Worm (Caenorhabditis elegans): ENCODE results near the gene panl-2.

ce11 chrIII:6989900-6990299, 22.0 kb upstream of the panl-2 start, which contains the start of gene prk-1:
- TF ChIP-seq zag-1 (tag; optimal IDR thresholded peaks at IDR 0.05): no peak
- TF ChIP-seq nhr-12 (tag; optimal IDR thresholded peaks at IDR 0.05): no peak
- no peak for TF ChIP-seq nhr-11 (tag; optimal IDR thresholded peaks at IDR 0.05)
- no peak for TF ChIP-seq aly-2 (tag; optimal IDR thresholded peaks at IDR 0.05)
- no peak for TF ChIP-seq elt-1 (tag; optimal IDR thresholded peaks at IDR 0.05)
- no peak for TF ChIP-seq nhr-77 (tag; optimal IDR thresholded peaks at IDR 0.05)
- no peak for TF ChIP-seq egl-27 (tag; optimal IDR thresholded peaks at IDR 0.05)
- TF ChIP-seq crh-2 (tag; optimal IDR thresholded peaks at IDR 0.05): no peak
- TF ChIP-seq skn-1 (tag; optimal IDR thresholded peaks at IDR 0.05): no peak
- no peak for TF ChIP-seq ztf-4 (tag; optimal IDR thresholded peaks at IDR 0.05)
- TF ChIP-seq C34F6.9 (tag; optimal IDR thresholded peaks at IDR 0.05): no peak
- TF ChIP-seq ama-1 (optimal IDR thresholded peaks at IDR 0.05): no peak
- no peak for TF ChIP-seq nhr-129 (tag; optimal IDR thresholded peaks at IDR 0.05)
- TF ChIP-seq lin-13 (GFP tag; optimal IDR thresholded peaks at IDR 0.05): no peak

Data from whole organism, L2 larva.